Worm (Caenorhabditis elegans) whole organism, young adult: ENCODE results near the gene C16D9.8.

Experiments used
- B0261.1 ChIP-seq: sonication (generic microtip); optimal IDR thresholded peaks from 2 replicates; lab custom pipeline; 2016; ENCODE audit warnings: mild to moderate bottlenecking, missing genetic modification characterization, moderate library complexity, missing compliant biosample characterization
- B0336.3 ChIP-seq: fragments of 200-800 bp; sonication (Bioruptor generic); IDR thresholded peaks from 2 replicates; pipeline ENCODE4 v1.3.6; 2022; ENCODE audit warnings: missing genetic modification characterization, missing compliant biosample characterization
- D2030.7 ChIP-seq: fragments of 200-800 bp; sonication (Bioruptor generic); IDR thresholded peaks from 2 replicates; pipeline ENCODE4 v1.3.6; 2022; ENCODE audit warnings: missing genetic modification reagents, missing genetic modification characterization, missing compliant biosample characterization
- F22D6.2 ChIP-seq: sonication (generic microtip); optimal IDR thresholded peaks from 2 replicates; lab custom pipeline; 2016; ENCODE audit warnings: mild to moderate bottlenecking, missing genetic modification characterization, missing compliant biosample characterization
- F37B4.10 ChIP-seq: fragments of 200-800 bp; sonication (Bioruptor generic); IDR thresholded peaks from 2 replicates; pipeline ENCODE4 v1.3.6; 2022; ENCODE audit warnings: missing genetic modification characterization, missing compliant biosample characterization
- F49E8.2 ChIP-seq: sonication (generic microtip); optimal IDR thresholded peaks from 3 replicates; lab custom pipeline; 2017; ENCODE audit warnings: missing genetic modification characterization, mild to moderate bottlenecking, missing compliant biosample characterization, antibody characterized with exemption, moderate library complexity; ENCODE audit not compliant: insufficient read depth
- Y95B8A.8 ChIP-seq: fragments of 200-800 bp; sonication (Bioruptor generic); IDR thresholded peaks from 2 replicates; pipeline ENCODE4 v1.3.6; 2022; ENCODE audit warnings: missing genetic modification reagents, missing genetic modification characterization, missing compliant biosample characterization
- ZK185.1 ChIP-seq: sonication (generic microtip); optimal IDR thresholded peaks from 2 replicates; lab custom pipeline; 2016; ENCODE audit warnings: mild to moderate bottlenecking, missing genetic modification characterization, missing compliant biosample characterization; ENCODE audit not compliant: poor library complexity, severe bottlenecking
- aptf-3 ChIP-seq: fragments of 200-800 bp; sonication (Bioruptor generic); IDR thresholded peaks from 2 replicates; pipeline ENCODE4 v1.3.6; 2022; ENCODE audit warnings: missing genetic modification characterization, missing compliant biosample characterization
- attf-5 ChIP-seq: fragments of 200-800 bp; sonication (Bioruptor generic); optimal IDR thresholded peaks from 2 replicates; lab custom pipeline; 2018; ENCODE audit warnings: mild to moderate bottlenecking, missing genetic modification characterization, missing compliant biosample characterization
- attf-6 ChIP-seq: fragments of 200-800 bp; sonication (Bioruptor generic); IDR thresholded peaks from 2 replicates; pipeline ENCODE4 v1.3.6; 2022; ENCODE audit warnings: missing genetic modification reagents, missing genetic modification characterization, missing compliant biosample characterization
- bed-2 ChIP-seq: fragments of 200-800 bp; sonication (Bioruptor generic); IDR thresholded peaks from 2 replicates; pipeline ENCODE4 v1.3.6; 2022; ENCODE audit warnings: missing genetic modification reagents, missing genetic modification characterization, missing compliant biosample characterization
- cebp-2 ChIP-seq: fragments of 200-800 bp; sonication (Bioruptor generic); IDR thresholded peaks from 2 replicates; pipeline ENCODE4 v1.3.6; 2022; ENCODE audit warnings: missing genetic modification characterization, missing compliant biosample characterization
- ceh-27 ChIP-seq: fragments of 200-800 bp; sonication (Bioruptor generic); optimal IDR thresholded peaks from 2 replicates; lab custom pipeline; 2018; ENCODE audit warnings: mild to moderate bottlenecking, missing genetic modification characterization, moderate library complexity, missing compliant biosample characterization
- ceh-40 ChIP-seq: fragments of 200-800 bp; sonication (Bioruptor generic); IDR thresholded peaks from 2 replicates; pipeline ENCODE4 v1.3.6; 2022; ENCODE audit warnings: missing genetic modification characterization, missing compliant biosample characterization
- ceh-91 ChIP-seq: fragments of 200-800 bp; sonication (Bioruptor generic); IDR thresholded peaks from 2 replicates; pipeline ENCODE4 v1.3.6; 2022; ENCODE audit warnings: missing genetic modification reagents, missing genetic modification characterization, missing compliant biosample characterization
- dox-1 ChIP-seq: fragments of 200-800 bp; sonication (Bioruptor generic); IDR thresholded peaks from 2 replicates; pipeline ENCODE4 v1.3.6; 2022; ENCODE audit warnings: missing genetic modification reagents, missing genetic modification characterization, missing compliant biosample characterization
- efl-1 ChIP-seq: fragments of 150-350 bp; optimal IDR thresholded peaks from 2 replicates; lab custom pipeline; 2014; ENCODE audit warnings: missing biosample characterization, missing genetic modification reagents, missing genetic modification characterization
- egrh-3 ChIP-seq: fragments of 200-800 bp; sonication (Bioruptor generic); IDR thresholded peaks from 2 replicates; pipeline ENCODE4 v1.3.6; 2022; ENCODE audit warnings: missing genetic modification reagents, missing genetic modification characterization, missing compliant biosample characterization
- ekl-4 ChIP-seq: fragments of 200-800 bp; sonication (Bioruptor generic); IDR thresholded peaks from 2 replicates; pipeline ENCODE4 v1.3.6; 2022; ENCODE audit warnings: missing genetic modification reagents, missing genetic modification characterization, missing compliant biosample characterization
- ets-4 ChIP-seq: fragments of 200-800 bp; sonication (Bioruptor generic); optimal IDR thresholded peaks from 2 replicates; lab custom pipeline; 2018; ENCODE audit warnings: mild to moderate bottlenecking, missing genetic modification characterization, missing compliant biosample characterization
- hlh-26 ChIP-seq: fragments of 200-800 bp; sonication (Bioruptor generic); conservative IDR thresholded peaks from 2 replicates; pipeline ENCODE4 v1.3.6; 2022; ENCODE audit warnings: missing genetic modification reagents, missing genetic modification characterization, missing compliant biosample characterization
- hsf-1 ChIP-seq: fragments of 200-800 bp; sonication (Bioruptor generic); IDR thresholded peaks from 2 replicates; pipeline ENCODE4 v1.3.6; 2022; ENCODE audit warnings: missing genetic modification reagents, missing genetic modification characterization, missing compliant biosample characterization
- let-526 ChIP-seq: fragments of 200-800 bp; sonication (Bioruptor generic); IDR thresholded peaks from 2 replicates; pipeline ENCODE4 v1.3.6; 2022; ENCODE audit warnings: missing genetic modification reagents, missing genetic modification characterization, missing compliant biosample characterization
- lin-26 ChIP-seq: fragments of 200-800 bp; sonication (Bioruptor generic); IDR thresholded peaks from 2 replicates; pipeline ENCODE4 v1.3.6; 2022; ENCODE audit warnings: missing genetic modification reagents, missing genetic modification characterization, missing compliant biosample characterization
- lsl-1 ChIP-seq: fragments of 200-800 bp; sonication (Bioruptor generic); optimal IDR thresholded peaks from 2 replicates; lab custom pipeline; 2018; ENCODE audit warnings: mild to moderate bottlenecking, missing genetic modification characterization, moderate library complexity, missing compliant biosample characterization
- lsy-27 ChIP-seq: sonication (generic microtip); optimal IDR thresholded peaks from 2 replicates; lab custom pipeline; 2017; ENCODE audit warnings: missing genetic modification characterization, mild to moderate bottlenecking, missing compliant biosample characterization, antibody characterized with exemption, missing genotype, borderline replicate concordance; ENCODE audit not compliant: insufficient read depth
- madf-8 ChIP-seq: fragments of 200-800 bp; sonication (Bioruptor generic); conservative IDR thresholded peaks from 2 replicates; pipeline ENCODE4 v1.3.6; 2022; ENCODE audit warnings: missing genetic modification reagents, missing genetic modification characterization, missing compliant biosample characterization
- mcd-1 ChIP-seq: fragments of 200-800 bp; sonication (Bioruptor generic); IDR thresholded peaks from 2 replicates; pipeline ENCODE4 v1.3.6; 2022; ENCODE audit warnings: missing genetic modification reagents, missing genetic modification characterization, missing compliant biosample characterization
- mes-4 ChIP-seq: sonication (generic microtip); optimal IDR thresholded peaks from 2 replicates; lab custom pipeline; 2016; ENCODE audit warnings: missing genotype, missing genetic modification characterization, missing compliant biosample characterization
- mxl-1 ChIP-seq: sonication (generic microtip); optimal IDR thresholded peaks from 2 replicates; lab custom pipeline; 2016; ENCODE audit warnings: missing genetic modification characterization, missing compliant biosample characterization
- nhr-179 ChIP-seq: sonication (generic microtip); optimal IDR thresholded peaks from 2 replicates; lab custom pipeline; 2016; ENCODE audit warnings: mild to moderate bottlenecking, missing genetic modification characterization, missing compliant biosample characterization
- pbrm-1 ChIP-seq: fragments of 200-800 bp; sonication (Bioruptor generic); IDR thresholded peaks from 2 replicates; pipeline ENCODE4 v1.3.6; 2022; ENCODE audit warnings: missing genetic modification reagents, missing genetic modification characterization, missing compliant biosample characterization
- pha-4 ChIP-seq: fragments of 150-350 bp; sonication (generic microtip); optimal IDR thresholded peaks from 2 replicates; lab custom pipeline; 2014; ENCODE audit warnings: missing biosample characterization, missing genetic modification reagents, missing genetic modification characterization
- rcor-1 ChIP-seq: fragments of 200-800 bp; sonication (Bioruptor generic); IDR thresholded peaks from 2 replicates; pipeline ENCODE4 v1.3.6; 2022; ENCODE audit warnings: missing genetic modification reagents, missing genetic modification characterization, missing compliant biosample characterization
- rpc-1 ChIP-seq, 2 experiments: fragments of 150-350 bp in 1 of 2; sonication (generic microtip) in 1 of 2; optimal IDR thresholded peaks; 2 replicates each; lab custom pipeline; 2014 to 2018; ENCODE audit warnings: missing biosample characterization in 1 of 2, missing genetic modification characterization in 1 of 2, missing genetic modification reagents in 1 of 2, missing genotype in 1 of 2
- snpc-1.1 ChIP-seq: sonication (generic microtip); optimal IDR thresholded peaks from 2 replicates; lab custom pipeline; 2017; ENCODE audit warnings: missing genetic modification characterization, mild to moderate bottlenecking, missing compliant biosample characterization, antibody characterized with exemption, moderate library complexity, missing genotype, missing genetic modification reagents; ENCODE audit not compliant: insufficient read depth
- snpc-4 ChIP-seq, 5 experiments: fragments of 150-350 bp in 1 of 5; sonication (generic microtip) in 4 of 5; optimal IDR thresholded peaks; 2 replicates each; lab custom pipeline; 2014 to 2018; ENCODE audit warnings: missing genetic modification characterization in 5 of 5, missing biosample characterization in 3 of 5, antibody characterized with exemption in 2 of 5, mild to moderate bottlenecking in 2 of 5, missing compliant biosample characterization in 2 of 5, missing genotype in 2 of 5, moderate library complexity in 2 of 5, missing genetic modification reagents in 1 of 5
- somi-1 ChIP-seq: fragments of 200-800 bp; sonication (Bioruptor generic); optimal IDR thresholded peaks from 2 replicates; lab custom pipeline; 2018; ENCODE audit warnings: mild to moderate bottlenecking, missing genetic modification characterization, missing compliant biosample characterization
- tbx-9 ChIP-seq: sonication (generic microtip); optimal IDR thresholded peaks from 2 replicates; lab custom pipeline; 2016; ENCODE audit warnings: borderline replicate concordance, missing genetic modification characterization, inconsistent platforms, missing compliant biosample characterization
- xnd-1 ChIP-seq: sonication (generic microtip); optimal IDR thresholded peaks from 2 replicates; lab custom pipeline; 2016; ENCODE audit warnings: missing genotype, missing genetic modification reagents, missing genetic modification characterization, missing compliant biosample characterization
- zfh-2 ChIP-seq: fragments of 200-800 bp; sonication (Bioruptor generic); conservative IDR thresholded peaks from 2 replicates; pipeline ENCODE4 v1.3.6; 2022; ENCODE audit warnings: missing genetic modification reagents, missing genetic modification characterization, missing compliant biosample characterization
- ztf-25 ChIP-seq: fragments of 200-800 bp; sonication (Bioruptor generic); IDR thresholded peaks from 2 replicates; pipeline ENCODE4 v1.3.6; 2022; ENCODE audit warnings: missing genetic modification reagents, missing genetic modification characterization, missing compliant biosample characterization
- ztf-28 ChIP-seq: fragments of 200-800 bp; sonication (Bioruptor generic); IDR thresholded peaks from 2 replicates; pipeline ENCODE4 v1.3.6; 2022; ENCODE audit warnings: missing genetic modification reagents, missing genetic modification characterization, missing compliant biosample characterization
- ztf-3 ChIP-seq: fragments of 200-800 bp; sonication (Bioruptor generic); optimal IDR thresholded peaks from 2 replicates; lab custom pipeline; 2018; ENCODE audit warnings: mild to moderate bottlenecking, missing genetic modification characterization, missing compliant biosample characterization

C16D9.8 gene

DNA sequence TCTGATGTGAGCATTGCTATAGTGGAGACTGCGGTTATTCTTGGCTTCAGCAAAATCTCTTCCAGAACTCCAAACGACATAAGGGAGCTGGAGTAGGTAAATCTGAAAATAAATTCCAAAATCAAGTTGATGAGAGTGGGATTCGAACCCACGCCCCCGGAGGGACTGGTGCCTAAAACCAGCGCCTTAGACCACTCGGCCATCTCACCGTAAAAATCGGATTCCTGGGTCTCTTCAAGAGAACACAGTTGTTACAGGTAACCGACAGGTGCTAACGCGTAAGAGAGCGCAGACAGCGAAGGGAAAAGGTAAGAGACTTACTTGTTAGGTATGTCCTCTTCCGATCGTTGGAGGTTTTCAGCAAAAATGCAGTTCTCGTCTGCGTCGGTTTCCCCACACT is 28.0 kb downstream of the C16D9.8 start (continued):
- TF ChIP-seq ceh-27 (GFP tag; lab: Kevin White, UChicago): peak; percentile 38
- no peak for TF ChIP-seq ztf-3 (GFP tag; lab: Kevin White, UChicago)
- no peak for TF ChIP-seq aptf-3
- TF ChIP-seq hsf-1 (GFP tag; lab: Robert Waterston, UW): no peak
- 0 out of 2 replicates have a peak, but pooled peaks have one; percentile 31 for TF ChIP-seq egrh-3 (GFP tag; lab: Robert Waterston, UW)
- no peak for TF ChIP-seq B0336.3 (GFP tag; lab: Robert Waterston, UW)
- TF ChIP-seq mes-4 (tag; lab: Kevin White, UChicago): no peak
- TF ChIP-seq somi-1: no peak
- no peak for TF ChIP-seq lin-26 (GFP tag; lab: Robert Waterston, UW)
- TF ChIP-seq rcor-1 (GFP tag; lab: Robert Waterston, UW): peak; percentile 38; the same call in 1 of the 2 replicates
- TF ChIP-seq ztf-25 (GFP tag; lab: Robert Waterston, UW): no peak
- TF ChIP-seq Y95B8A.8 (GFP tag; lab: Robert Waterston, UW): no peak
- 0 out of 2 replicates have a peak, but pooled peaks have one; percentile 29 for TF ChIP-seq attf-6 (GFP tag; lab: Robert Waterston, UW)
- TF ChIP-seq, all 124 proteins: peak for 32

DNA sequence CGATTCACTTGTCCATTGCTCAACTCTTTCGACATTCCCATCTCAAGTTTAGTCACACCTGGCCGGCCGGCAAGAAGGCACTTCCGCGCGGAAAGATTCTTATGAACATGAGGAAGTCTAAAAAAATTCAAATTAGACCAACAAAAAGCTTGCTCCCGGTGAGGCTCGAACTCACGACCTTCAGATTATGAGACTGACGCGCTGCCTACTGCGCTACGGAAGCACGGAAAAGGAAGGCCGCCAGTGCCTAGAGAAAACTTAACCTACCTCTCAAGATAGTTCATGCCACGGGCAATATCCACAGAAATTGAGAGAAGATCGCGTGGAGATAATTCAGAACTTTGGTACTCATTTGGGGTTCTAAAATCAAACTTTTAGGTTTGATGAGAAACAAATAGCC is 33.3 kb downstream of the C16D9.8 start:
- TF ChIP-seq B0261.1 (tag; lab: Kevin White, UChicago) (peak; percentile 69), ekl-4 (GFP tag; lab: Robert Waterston, UW) (no peak), mxl-1 (tag; lab: Kevin White, UChicago) (no peak), cebp-2 (GFP tag; lab: Robert Waterston, UW) (no peak), pha-4 (tag; lab: Kevin White, UChicago) (no peak), rpc-1 (optimal IDR thresholded peaks at IDR 0.05; lab: Kevin White, UChicago) (peak; percentile 59), rpc-1 (tag; optimal IDR thresholded peaks at IDR 0.05; lab: Kevin White, UChicago) (peak; percentile 79), rcor-1 (GFP tag; lab: Robert Waterston, UW) (no peak), ztf-25 (GFP tag; lab: Robert Waterston, UW) (0 out of 2 replicates have a peak, but pooled peaks have one; percentile 46), tbx-9 (tag; lab: Kevin White, UChicago) (no peak), F37B4.10 (GFP tag; lab: Robert Waterston, UW) (no peak), F49E8.2 (tag; lab: Kevin White, UChicago) (no peak), zfh-2 (GFP tag; lab: Robert Waterston, UW) (no peak), bed-2 (GFP tag; lab: Robert Waterston, UW) (no peak), snpc-1.1 (tag; lab: Kevin White, UChicago) (peak; percentile 53), ets-4 (GFP tag; lab: Kevin White, UChicago) (no peak), let-526 (no peak), ceh-91 (GFP tag; lab: Robert Waterston, UW) (no peak), xnd-1 (tag; lab: Kevin White, UChicago) (no peak), lsy-27 (tag; lab: Kevin White, UChicago) (no peak), ztf-28 (no peak), dox-1 (GFP tag; lab: Robert Waterston, UW) (peak; percentile 62; the same call in 1 of the 2 replicates), ZK185.1 (peak; percentile 65), hlh-26 (GFP tag; lab: Robert Waterston, UW) (no peak), lsl-1 (GFP tag; lab: Kevin White, UChicago) (peak; percentile 0), ceh-40 (GFP tag; lab: Robert Waterston, UW) (0 out of 2 replicates have a peak, but pooled peaks have one; percentile 41), efl-1 (no peak), D2030.7 (GFP tag; lab: Robert Waterston, UW) (no peak), F22D6.2 (tag; lab: Kevin White, UChicago) (no peak), attf-5 (GFP tag; lab: Kevin White, UChicago) (no peak), pbrm-1 (GFP tag; lab: Robert Waterston, UW) (peak; percentile 77), mcd-1 (GFP tag; lab: Robert Waterston, UW) (0 out of 2 replicates have a peak, but pooled peaks have one; percentile 25), madf-8 (GFP tag; lab: Robert Waterston, UW) (no peak), snpc-4 (GFP tag; optimal IDR thresholded peaks at IDR 0.05; lab: Kevin White, UChicago) (peak; percentile 41), snpc-4 (tag; optimal IDR thresholded peaks at IDR 0.05; lab: Kevin White, UChicago) (peak; percentile 68 to 92 (median 80)), attf-6 (GFP tag; lab: Robert Waterston, UW) (peak; percentile 59; the same call in 1 of the 2 replicates), nhr-179 (tag; lab: Kevin White, UChicago) (no peak), somi-1 (no peak), lin-26 (GFP tag; lab: Robert Waterston, UW) (peak; percentile 74)
